Worm (Caenorhabditis elegans) whole organism, midembryonic: ENCODE results near the gene cft-1.

Source experiments
- cog-1 ChIP-seq: sonication (generic microtip); optimal IDR thresholded peaks from 2 replicates; lab custom pipeline; 2016; ENCODE audit warnings: missing genetic modification characterization, missing compliant biosample characterization
- klf-2 ChIP-seq: fragments of 200-800 bp; sonication (Bioruptor generic); conservative IDR thresholded peaks from 2 replicates; pipeline ENCODE4 v1.3.6; 2022; ENCODE audit warnings: missing genetic modification reagents, missing genetic modification characterization, missing compliant biosample characterization
- med-1 ChIP-seq: sonication (generic microtip); optimal IDR thresholded peaks from 2 replicates; lab custom pipeline; 2017; ENCODE audit warnings: missing genetic modification characterization, mild to moderate bottlenecking, missing compliant biosample characterization, antibody characterized with exemption, missing genetic modification reagents; ENCODE audit not compliant: insufficient read depth
- ref-1 ChIP-seq: fragments of 200-800 bp; sonication (Bioruptor generic); conservative IDR thresholded peaks from 2 replicates; pipeline ENCODE4 v1.3.6; 2022; ENCODE audit warnings: missing genetic modification reagents, missing genetic modification characterization, missing compliant biosample characterization
- tab-1 ChIP-seq: fragments of 200-800 bp; sonication (Bioruptor generic); IDR thresholded peaks from 2 replicates; pipeline ENCODE4 v1.3.6; 2022; ENCODE audit warnings: missing genetic modification characterization, missing compliant biosample characterization
- ztf-29 ChIP-seq: fragments of 200-800 bp; sonication (Bioruptor generic); IDR thresholded peaks from 2 replicates; pipeline ENCODE4 v1.3.6; 2022; ENCODE audit warnings: missing genetic modification reagents, missing genetic modification characterization, missing compliant biosample characterization

- TF ChIP-seq cog-1 (no peak), ref-1 (GFP tag; lab: Robert Waterston, UW) (no peak), klf-2 (no peak), med-1 (GFP tag; lab: Kevin White, UChicago) (no peak), ztf-29 (GFP tag; lab: Robert Waterston, UW) (no peak), tab-1 (no peak)
Observed at ce11 chrV:5509134-5509533, 29.5 kb upstream of the cft-1 start.
